Fruit fly (Drosophila melanogaster): ENCODE measurements around the gene Qtzl.
A peak's percentile ranks its signal among the peaks of the same experiment; 100 is the strongest.

Gene Qtzl

DNA sequence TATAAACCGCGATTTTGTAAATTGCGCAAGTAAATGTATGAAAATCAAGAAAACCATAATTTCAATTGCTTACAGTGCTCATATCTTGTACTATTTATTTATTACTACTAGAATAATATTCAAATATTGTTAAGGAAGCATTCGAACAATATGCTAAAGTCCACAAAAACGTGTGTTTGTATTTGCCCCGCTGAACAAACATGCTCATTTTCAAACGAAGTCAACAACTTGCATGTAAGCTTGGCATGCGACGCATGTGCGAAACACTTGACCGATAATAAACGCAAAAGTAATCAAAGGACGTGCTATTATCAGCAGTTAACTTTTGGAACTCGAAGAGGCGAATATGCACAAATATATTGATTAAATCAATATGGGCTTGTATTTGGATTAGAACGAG, 25.7 kb downstream of the Qtzl start (continued):
- TF ChIP-seq CG18011 (GFP tag; optimal IDR thresholded peaks at IDR 0.05) (peak; percentile 42), zf30C (GFP tag; optimal IDR thresholded peaks at IDR 0.05) (no peak), MTF-1 (GFP tag; optimal IDR thresholded peaks at IDR 0.05; ENCODE audit: borderline replicate concordance) (peak; percentile 78), CG10267 (tag; optimal IDR thresholded peaks at IDR 0.05) (peak; percentile 27), YL-1 (GFP tag; optimal IDR thresholded peaks at IDR 0.05) (peak; percentile 11), CG12104 (GFP tag; optimal IDR thresholded peaks at IDR 0.05) (peak; percentile 32), E2f2 (GFP tag; IDR thresholded peaks at IDR 0.05) (no peak), abd-A (tag; optimal IDR thresholded peaks at IDR 0.05) (no peak), CG12391 (tag; optimal IDR thresholded peaks at IDR 0.05) (peak; percentile 65), kni (GFP tag; optimal IDR thresholded peaks at IDR 0.05) (peak; percentile 31), Nf-YB (GFP tag; optimal IDR thresholded peaks at IDR 0.05) (peak; percentile 48), CG7556 (GFP tag; optimal IDR thresholded peaks at IDR 0.05) (peak; percentile 75), ftz-f1 (GFP tag; optimal IDR thresholded peaks at IDR 0.05) (no peak), CG10543 (GFP tag; optimal IDR thresholded peaks at IDR 0.05) (peak; percentile 80), dm (GFP tag; optimal IDR thresholded peaks at IDR 0.05) (no peak), CG17568 (GFP tag; optimal IDR thresholded peaks at IDR 0.05) (no peak), twi (tag; optimal IDR thresholded peaks at IDR 0.05) (peak; percentile 19), CG14441 (GFP tag; IDR thresholded peaks at IDR 0.05) (no peak), Tbp (GFP tag; optimal IDR thresholded peaks at IDR 0.05) (no peak), insv (GFP tag; optimal IDR thresholded peaks at IDR 0.05) (peak in 1 of 2 experiments; percentile 53), org-1 (GFP tag; optimal IDR thresholded peaks at IDR 0.05) (peak; percentile 62), CG4360 (GFP tag; IDR thresholded peaks at IDR 0.05) (no peak; the same call in 1 of the 2 replicates), Doc3 (GFP tag; IDR thresholded peaks at IDR 0.05; ENCODE audit: partially characterized antibody) (no peak), tup (GFP tag; optimal IDR thresholded peaks at IDR 0.05) (peak; percentile 70), Lpt (GFP tag; optimal IDR thresholded peaks at IDR 0.05) (no peak), luna (GFP tag; optimal IDR thresholded peaks at IDR 0.05) (no peak), CG30403 (GFP tag; optimal IDR thresholded peaks at IDR 0.05) (no peak), Elba2 (GFP tag; optimal IDR thresholded peaks at IDR 0.05) (no peak), caup (GFP tag; optimal IDR thresholded peaks at IDR 0.05; ENCODE audit: severe bottlenecking) (peak; percentile 85), run (tag; optimal IDR thresholded peaks at IDR 0.05) (no peak), bab2 (GFP tag; optimal IDR thresholded peaks at IDR 0.05) (peak; percentile 84), CG6175 (GFP tag; IDR thresholded peaks at IDR 0.05) (no peak), crc (GFP tag; optimal IDR thresholded peaks at IDR 0.05) (no peak), maf-S (GFP tag; optimal IDR thresholded peaks at IDR 0.05) (no peak), CG11560 (tag; IDR thresholded peaks at IDR 0.05) (no peak), CG43689 (GFP tag; IDR thresholded peaks at IDR 0.05) (no peak), ase (GFP tag; IDR thresholded peaks at IDR 0.05) (no peak), zfh1 (GFP tag; IDR thresholded peaks at IDR 0.05) (peak; percentile 46; the same call in 2 of the 3 replicates), CG9932 (GFP tag; IDR thresholded peaks at IDR 0.05) (no peak), tap (tag; optimal IDR thresholded peaks at IDR 0.05) (peak; percentile 41), otp (GFP tag; IDR thresholded peaks at IDR 0.05) (no peak; the same call in 2 of the 3 replicates), CG2199 (GFP tag; IDR thresholded peaks at IDR 0.05) (no peak), Hey (tag; optimal IDR thresholded peaks at IDR 0.05) (peak; percentile 67), fu2 (GFP tag; optimal IDR thresholded peaks at IDR 0.05) (no peak), HLH54F (GFP tag; optimal IDR thresholded peaks at IDR 0.05) (peak; percentile 4), CkIIα-i1 (GFP tag; IDR thresholded peaks at IDR 0.05) (no peak), CG3847 (GFP tag; IDR thresholded peaks at IDR 0.05) (no peak), Chrac-16 (GFP tag; optimal IDR thresholded peaks at IDR 0.05) (no peak), D19A (tag; optimal IDR thresholded peaks at IDR 0.05) (peak; percentile 27), mld (GFP tag; IDR thresholded peaks at IDR 0.05; ENCODE audit: partially characterized antibody) (no peak), Med (GFP tag) (peak; percentile 94), Abd-B (GFP tag; optimal IDR thresholded peaks at IDR 0.05) (no peak)

Data from whole organism, embryonic.